Worm (Caenorhabditis elegans) whole organism, L1 larva: Measurements from ENCODE around the gene T04F3.3.
A peak's percentile ranks its signal among the peaks of the same experiment; 100 is the strongest.

ENCODE experiments used
- C16A3.4 ChIP-seq: fragments of 150-350 bp; optimal IDR thresholded peaks from 2 replicates; lab custom pipeline; 2014; ENCODE audit warnings: missing biosample characterization, missing genetic modification characterization
- Y116A8C.19 ChIP-seq: sonication (generic microtip); optimal IDR thresholded peaks from 2 replicates; lab custom pipeline; 2016; ENCODE audit warnings: missing compliant biosample characterization, missing genetic modification characterization, borderline replicate concordance
- aha-1 ChIP-seq: fragments of 150-350 bp; optimal IDR thresholded peaks from 2 replicates; lab custom pipeline; 2014; ENCODE audit warnings: missing biosample characterization, missing genetic modification characterization
- alr-1 ChIP-seq: fragments of 200-800 bp; sonication (Bioruptor generic); optimal IDR thresholded peaks from 2 replicates; lab custom pipeline; 2018; ENCODE audit warnings: borderline replicate concordance, mild to moderate bottlenecking, missing genetic modification characterization, missing compliant biosample characterization
- ama-1 ChIP-seq: fragments of 150-350 bp; optimal IDR thresholded peaks from 2 replicates; lab custom pipeline; 2014
- blmp-1 ChIP-seq: fragments of 150-350 bp; optimal IDR thresholded peaks from 2 replicates; lab custom pipeline; 2014; ENCODE audit warnings: missing biosample characterization, missing genetic modification characterization
- ceh-63 ChIP-seq: fragments of 200-800 bp; sonication (Bioruptor generic); optimal IDR thresholded peaks from 2 replicates; lab custom pipeline; 2018; ENCODE audit warnings: mild to moderate bottlenecking, missing genetic modification characterization, missing compliant biosample characterization
- ceh-88 ChIP-seq: fragments of 200-800 bp; sonication (Bioruptor generic); IDR thresholded peaks from 2 replicates; pipeline ENCODE4 v1.3.6; 2022; ENCODE audit warnings: missing genetic modification characterization, missing compliant biosample characterization
- ces-1 ChIP-seq: fragments of 150-350 bp; optimal IDR thresholded peaks from 2 replicates; lab custom pipeline; 2014; ENCODE audit warnings: missing biosample characterization, missing genetic modification reagents, missing genetic modification characterization
- dsc-1 ChIP-seq: sonication (generic microtip); optimal IDR thresholded peaks from 2 replicates; lab custom pipeline; 2016; ENCODE audit warnings: mild to moderate bottlenecking, missing genetic modification characterization, missing compliant biosample characterization
- egl-13 ChIP-seq: sonication (generic microtip); optimal IDR thresholded peaks from 2 replicates; lab custom pipeline; 2016; ENCODE audit warnings: missing genotype, missing genetic modification reagents, missing genetic modification characterization, missing compliant biosample characterization
- elt-3 ChIP-seq, 6 experiments: fragments of 150-350 bp in 1 of 6; sonication (generic microtip); optimal IDR thresholded peaks; 2 replicates each; lab custom pipeline; 2017 to 2018; ENCODE audit warnings: missing biosample characterization in 6 of 6, missing genetic modification characterization in 6 of 6, inconsistent platforms in 1 of 6
- ets-5 ChIP-seq: fragments of 200-800 bp; sonication (Bioruptor generic); IDR thresholded peaks from 2 replicates; pipeline ENCODE4 v1.3.6; 2022; ENCODE audit warnings: missing genetic modification characterization, missing compliant biosample characterization
- fos-1 ChIP-seq: fragments of 150-350 bp; optimal IDR thresholded peaks from 2 replicates; lab custom pipeline; 2014; ENCODE audit warnings: missing biosample characterization, missing genetic modification characterization
- hlh-17 ChIP-seq: fragments of 200-800 bp; sonication (Bioruptor generic); optimal IDR thresholded peaks from 2 replicates; lab custom pipeline; 2018; ENCODE audit warnings: missing genetic modification characterization, mild to moderate bottlenecking, missing compliant biosample characterization, moderate library complexity, borderline replicate concordance
- hlh-4 ChIP-seq: sonication (generic microtip); optimal IDR thresholded peaks from 2 replicates; lab custom pipeline; 2016; ENCODE audit warnings: mild to moderate bottlenecking, missing genetic modification characterization, missing compliant biosample characterization
- hpl-2 ChIP-seq: fragments of 150-350 bp; optimal IDR thresholded peaks from 2 replicates; lab custom pipeline; 2014; ENCODE audit warnings: missing biosample characterization, missing genetic modification reagents, missing genetic modification characterization
- isw-1 ChIP-seq: fragments of 200-800 bp; sonication (Bioruptor generic); IDR thresholded peaks from 2 replicates; pipeline ENCODE4 v1.3.6; 2022; ENCODE audit warnings: missing genetic modification characterization, missing compliant biosample characterization
- lin-14 ChIP-seq: fragments of 200-800 bp; sonication (Bioruptor generic); optimal IDR thresholded peaks from 2 replicates; lab custom pipeline; 2018; ENCODE audit warnings: mild to moderate bottlenecking, missing genetic modification characterization, moderate library complexity, missing compliant biosample characterization
- lin-35 ChIP-seq, 2 experiments: fragments of 150-350 bp; optimal IDR thresholded peaks; 2 replicates each; lab custom pipeline; 2014; ENCODE audit warnings: missing biosample characterization in 2 of 2, missing genetic modification characterization in 2 of 2, missing genetic modification reagents in 2 of 2
- lin-39 ChIP-seq: fragments of 150-350 bp; optimal IDR thresholded peaks from 2 replicates; lab custom pipeline; 2014; ENCODE audit warnings: missing biosample characterization, missing genetic modification reagents, missing genetic modification characterization
- lir-3 ChIP-seq: sonication (generic microtip); optimal IDR thresholded peaks from 2 replicates; lab custom pipeline; 2016; ENCODE audit warnings: mild to moderate bottlenecking, missing genetic modification characterization, moderate library complexity, missing compliant biosample characterization; ENCODE audit not compliant: poor library complexity
- lsy-2 ChIP-seq, 2 experiments: fragments of 150-350 bp; optimal IDR thresholded peaks; 2 replicates each; lab custom pipeline; 2014; ENCODE audit warnings: missing biosample characterization in 2 of 2, missing genetic modification characterization in 2 of 2
- mab-9 ChIP-seq: fragments of 200-800 bp; sonication (Bioruptor generic); IDR thresholded peaks from 2 replicates; pipeline ENCODE4 v1.3.6; 2022; ENCODE audit warnings: missing genetic modification reagents, missing genetic modification characterization, missing compliant biosample characterization
- mdl-1 ChIP-seq, 2 experiments: fragments of 150-350 bp; optimal IDR thresholded peaks; 2 replicates each; lab custom pipeline; 2014 to 2017; ENCODE audit warnings: missing biosample characterization in 2 of 2, missing genetic modification characterization in 2 of 2, inconsistent platforms in 1 of 2
- mep-1 ChIP-seq: fragments of 150-350 bp; optimal IDR thresholded peaks from 2 replicates; lab custom pipeline; 2014; ENCODE audit warnings: missing biosample characterization, missing genetic modification characterization
- nhr-11 ChIP-seq: fragments of 150-350 bp; optimal IDR thresholded peaks from 2 replicates; lab custom pipeline; 2014; ENCODE audit warnings: missing biosample characterization, missing genetic modification characterization
- nhr-12 ChIP-seq: sonication (generic microtip); optimal IDR thresholded peaks from 2 replicates; lab custom pipeline; 2017; ENCODE audit warnings: missing biosample characterization, missing genetic modification characterization
- nhr-19 ChIP-seq: fragments of 200-800 bp; sonication (Bioruptor generic); conservative IDR thresholded peaks from 2 replicates; pipeline ENCODE4 v1.3.6; 2022; ENCODE audit warnings: missing genetic modification characterization, missing compliant biosample characterization
- nhr-20 ChIP-seq: sonication (generic microtip); optimal IDR thresholded peaks from 2 replicates; lab custom pipeline; 2016; ENCODE audit warnings: mild to moderate bottlenecking, missing genetic modification characterization, missing compliant biosample characterization
- nhr-28 ChIP-seq: fragments of 150-350 bp; optimal IDR thresholded peaks from 2 replicates; lab custom pipeline; 2014; ENCODE audit warnings: missing biosample characterization, missing genetic modification characterization
- nhr-71 ChIP-seq: sonication (generic microtip); optimal IDR thresholded peaks from 2 replicates; lab custom pipeline; 2016; ENCODE audit warnings: mild to moderate bottlenecking, missing genetic modification characterization, moderate library complexity, missing compliant biosample characterization
- nhr-76 ChIP-seq: sonication (generic microtip); optimal IDR thresholded peaks from 2 replicates; lab custom pipeline; 2017; ENCODE audit warnings: missing biosample characterization, missing genetic modification characterization
- nhr-84 ChIP-seq: sonication (generic microtip); optimal IDR thresholded peaks from 2 replicates; lab custom pipeline; 2017; ENCODE audit warnings: missing biosample characterization, missing genetic modification characterization
- nhr-85 ChIP-seq: sonication (generic microtip); peaks from one replicate; lab custom pipeline; 2016; ENCODE audit warnings: missing genetic modification characterization, inconsistent platforms, missing compliant biosample characterization
- pax-3 ChIP-seq: fragments of 200-800 bp; sonication (Bioruptor generic); optimal IDR thresholded peaks from 2 replicates; lab custom pipeline; 2018; ENCODE audit warnings: mild to moderate bottlenecking, missing genetic modification characterization, moderate library complexity, missing compliant biosample characterization
- rnt-1 ChIP-seq: sonication (generic microtip); optimal IDR thresholded peaks from 2 replicates; lab custom pipeline; 2016; ENCODE audit warnings: mild to moderate bottlenecking, missing genetic modification characterization, moderate library complexity, missing compliant biosample characterization
- snpc-4 ChIP-seq: fragments of 150-350 bp; optimal IDR thresholded peaks from 2 replicates; lab custom pipeline; 2014; ENCODE audit warnings: missing biosample characterization, missing genetic modification characterization
- snu-23 ChIP-seq: sonication (generic microtip); optimal IDR thresholded peaks from 2 replicates; lab custom pipeline; 2016; ENCODE audit warnings: missing genetic modification characterization, missing compliant biosample characterization
- sox-4 ChIP-seq: sonication (generic microtip); optimal IDR thresholded peaks from 2 replicates; lab custom pipeline; 2016; ENCODE audit warnings: missing genetic modification characterization, missing compliant biosample characterization
- sptf-1 ChIP-seq: fragments of 150-350 bp; optimal IDR thresholded peaks from 2 replicates; lab custom pipeline; 2014; ENCODE audit warnings: missing biosample characterization, missing genetic modification characterization
- sup-37 ChIP-seq: fragments of 200-800 bp; sonication (Bioruptor generic); optimal IDR thresholded peaks from 2 replicates; lab custom pipeline; 2018; ENCODE audit warnings: mild to moderate bottlenecking, missing genetic modification characterization, missing compliant biosample characterization
- tlp-1 ChIP-seq: fragments of 150-350 bp; optimal IDR thresholded peaks from 2 replicates; lab custom pipeline; 2014; ENCODE audit warnings: missing biosample characterization, missing genetic modification characterization
- unc-30 ChIP-seq: sonication (generic microtip); optimal IDR thresholded peaks from 2 replicates; lab custom pipeline; 2017; ENCODE audit warnings: missing biosample characterization, missing genetic modification characterization
- unc-62 ChIP-seq: fragments of 150-350 bp; optimal IDR thresholded peaks from 2 replicates; lab custom pipeline; 2014; ENCODE audit warnings: missing biosample characterization, missing genetic modification reagents, missing genetic modification characterization
- vab-15 ChIP-seq: sonication (generic microtip); optimal IDR thresholded peaks from 2 replicates; lab custom pipeline; 2017; ENCODE audit warnings: missing genotype, mild to moderate bottlenecking, missing genetic modification characterization, missing compliant biosample characterization
- xbp-1 ChIP-seq: sonication (generic microtip); optimal IDR thresholded peaks from 2 replicates; lab custom pipeline; 2016; ENCODE audit warnings: missing genetic modification characterization, missing compliant biosample characterization
- ztf-11 ChIP-seq, 2 experiments: sonication (generic microtip); optimal IDR thresholded peaks; 2 replicates each; lab custom pipeline; 2016 to 2017; ENCODE audit warnings: missing genetic modification characterization in 2 of 2, missing biosample characterization in 1 of 2, missing compliant biosample characterization in 1 of 2
- ztf-4 ChIP-seq: fragments of 150-350 bp; optimal IDR thresholded peaks from 2 replicates; lab custom pipeline; 2014; ENCODE audit warnings: missing biosample characterization, missing genetic modification characterization

The T04F3.3 gene

ce11 chrV:11773934-11774333 is 15.2 kb downstream of the T04F3.3 start:
- TF ChIP-seq elt-3 (tag; optimal IDR thresholded peaks at IDR 0.05; lab: Kevin White, UChicago) (peak in 1 of 6 experiments; percentile 13), nhr-85 (tag; lab: Kevin White, UChicago) (peak; percentile 68), mab-9 (no peak), ces-1 (GFP tag; lab: Kevin White, UChicago) (no peak), ceh-63 (GFP tag; lab: Kevin White, UChicago) (no peak), nhr-12 (tag; lab: Kevin White, UChicago) (no peak), sptf-1 (tag; lab: Kevin White, UChicago) (no peak), nhr-20 (tag; lab: Kevin White, UChicago) (no peak), Y116A8C.19 (tag; lab: Kevin White, UChicago) (no peak), hlh-4 (no peak), unc-30 (tag; lab: Kevin White, UChicago) (no peak), ceh-88 (GFP tag; lab: Robert Waterston, UW) (no peak), ztf-4 (tag; lab: Kevin White, UChicago) (no peak), lin-14 (GFP tag; lab: Kevin White, UChicago) (peak; percentile 45), blmp-1 (peak; percentile 54), hlh-17 (GFP tag; lab: Kevin White, UChicago) (no peak), tlp-1 (no peak), fos-1 (no peak), dsc-1 (tag; lab: Kevin White, UChicago) (no peak), mep-1 (tag; lab: Kevin White, UChicago) (peak; percentile 32), lsy-2 (tag; optimal IDR thresholded peaks at IDR 0.05; lab: Kevin White, UChicago) (peak in 1 of 2 experiments; percentile 40), pax-3 (no peak)

- TF ChIP-seq egl-13 (no peak), lir-3 (tag; lab: Kevin White, UChicago) (no peak), vab-15 (no peak), alr-1 (tag; lab: Kevin White, UChicago) (no peak), lin-39 (no peak)
Measured at ce11 chrV:11776538-11776937, 17.8 kb downstream of the T04F3.3 start, which contains the start of gene F55A11.6. Gene F55A11.6, plus strand, starts transcription at chrV:11776838.

DNA sequence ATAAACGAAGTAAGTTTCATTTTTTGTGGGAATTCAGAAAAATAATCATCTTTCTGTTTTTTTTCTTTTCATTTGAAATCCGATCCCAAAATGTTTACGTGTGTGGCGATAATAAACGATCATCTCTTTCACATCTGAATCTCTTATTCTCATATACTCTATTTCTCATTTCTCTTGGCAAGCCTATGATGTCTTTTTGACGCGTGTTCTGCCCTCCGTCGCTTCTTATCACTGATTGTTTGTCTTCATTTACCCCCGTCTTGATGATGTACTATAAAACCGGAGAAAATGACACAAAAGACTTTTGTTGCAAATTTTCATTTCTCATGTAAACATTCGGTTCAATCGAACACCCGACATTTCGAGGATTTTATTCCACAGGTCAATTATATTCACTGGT is 19.1 kb downstream of the T04F3.3 start:
- TF ChIP-seq mdl-1 (tag; optimal IDR thresholded peaks at IDR 0.05; lab: Kevin White, UChicago) (peak in 1 of 2 experiments; percentile 26), nhr-19 (GFP tag; lab: Robert Waterston, UW) (0 out of 2 replicates have a peak, but pooled peaks have one; percentile 12), nhr-28 (no peak), lin-39 (no peak), ama-1 (no peak), lin-35 (GFP tag; optimal IDR thresholded peaks at IDR 0.05; lab: Kevin White, UChicago) (peak in 1 of 2 experiments; percentile 18), blmp-1 (peak; percentile 69), hpl-2 (no peak), elt-3 (tag; optimal IDR thresholded peaks at IDR 0.05; lab: Kevin White, UChicago) (peak in 5 of 6 experiments; percentile 5 to 57 (median 11)), sup-37 (GFP tag; lab: Kevin White, UChicago) (no peak), tlp-1 (no peak), mep-1 (tag; lab: Kevin White, UChicago) (peak; percentile 20), snu-23 (peak; percentile 45), hlh-4 (no peak), nhr-11 (tag; lab: Kevin White, UChicago) (no peak), ets-5 (GFP tag; lab: Robert Waterston, UW) (no peak), xbp-1 (tag; lab: Kevin White, UChicago) (no peak), ztf-11 (tag; optimal IDR thresholded peaks at IDR 0.05; lab: Kevin White, UChicago) (no peak), nhr-84 (no peak), C16A3.4 (tag; lab: Kevin White, UChicago) (no peak), sox-4 (no peak), nhr-12 (tag; lab: Kevin White, UChicago) (no peak), isw-1 (GFP tag; lab: Robert Waterston, UW) (no peak), snpc-4 (no peak), hlh-17 (GFP tag; lab: Kevin White, UChicago) (no peak), unc-30 (tag; lab: Kevin White, UChicago) (no peak), ceh-88 (GFP tag; lab: Robert Waterston, UW) (no peak), lin-14 (GFP tag; lab: Kevin White, UChicago) (peak; percentile 81), aha-1 (tag; lab: Kevin White, UChicago) (no peak), nhr-76 (tag; lab: Kevin White, UChicago) (no peak), nhr-71 (tag; lab: Kevin White, UChicago) (peak; percentile 48), nhr-85 (tag; lab: Kevin White, UChicago) (peak; percentile 77), egl-13 (no peak), unc-62 (GFP tag; lab: Kevin White, UChicago) (no peak), rnt-1 (tag; lab: Kevin White, UChicago) (no peak)
